Fruit fly (Drosophila melanogaster): ENCODE measurements around the gene Phf7.

Gene Phf7

dm6 chrX:20129554-20129953, 36.1 kb downstream of the Phf7 start:
- no peak for TF ChIP-seq Hr96 (GFP tag; optimal IDR thresholded peaks at IDR 0.05)
- no peak for TF ChIP-seq pad (GFP tag; optimal IDR thresholded peaks at IDR 0.05)
- no peak for TF ChIP-seq toe (GFP tag; optimal IDR thresholded peaks at IDR 0.05)
- TF ChIP-seq CG7101 (tag; optimal IDR thresholded peaks at IDR 0.05) = no peak
- no peak for TF ChIP-seq Clk (GFP tag; optimal IDR thresholded peaks at IDR 0.05)
- no peak for TF ChIP-seq CG5204 (GFP tag; optimal IDR thresholded peaks at IDR 0.05)
- no peak for TF ChIP-seq CG11617 (GFP tag; optimal IDR thresholded peaks at IDR 0.05)
- no peak for TF ChIP-seq Mnt (GFP tag; optimal IDR thresholded peaks at IDR 0.05)
- TF ChIP-seq ovo (GFP tag; optimal IDR thresholded peaks at IDR 0.05) = no peak
- TF ChIP-seq CG12768 (GFP tag; optimal IDR thresholded peaks at IDR 0.05) = no peak
- no peak for TF ChIP-seq bab1 (GFP tag; optimal IDR thresholded peaks at IDR 0.05)
- TF ChIP-seq CG14711 (tag; optimal IDR thresholded peaks at IDR 0.05) = no peak
- no peak for TF ChIP-seq cic (GFP tag; optimal IDR thresholded peaks at IDR 0.05)
- no peak for TF ChIP-seq Crg-1 (GFP tag; optimal IDR thresholded peaks at IDR 0.05)
- TF ChIP-seq tj (GFP tag; optimal IDR thresholded peaks at IDR 0.05) = no peak
- TF ChIP-seq CG7045 (GFP tag; optimal IDR thresholded peaks at IDR 0.05) = no peak
- TF ChIP-seq kay (GFP tag; ENCODE audit: borderline replicate concordance) = no peak

dm6 chrX:20122153-20122552, 43.5 kb downstream of the Phf7 start, which contains the start of gene CG34331:
Gene CG34331, plus strand, starts transcription at chrX:20122453.
- TF ChIP-seq cnc (optimal IDR thresholded peaks at IDR 0.05) (no peak), pad (GFP tag; optimal IDR thresholded peaks at IDR 0.05) (no peak), cic (GFP tag; optimal IDR thresholded peaks at IDR 0.05) (no peak), Crg-1 (GFP tag; optimal IDR thresholded peaks at IDR 0.05) (no peak), bab1 (GFP tag; optimal IDR thresholded peaks at IDR 0.05) (no peak), Clk (GFP tag; optimal IDR thresholded peaks at IDR 0.05) (no peak)

dm6 chrX:20110475-20110874, 55.2 kb downstream of the Phf7 start, which contains the start of gene karr:
Gene karr, minus strand, starts transcription at chrX:20110575.
- TF ChIP-seq Mnt (GFP tag; optimal IDR thresholded peaks at IDR 0.05) = no peak
- TF ChIP-seq cnc (optimal IDR thresholded peaks at IDR 0.05) = no peak
- TF ChIP-seq CG14711 (tag; optimal IDR thresholded peaks at IDR 0.05) = no peak
- no peak for TF ChIP-seq tj (GFP tag; optimal IDR thresholded peaks at IDR 0.05)
